Worm (Caenorhabditis elegans): ENCODE measurements around the gene Y55B1BL.2.
A peak's percentile ranks its signal among the peaks of the same experiment; 100 is the strongest.

Y55B1BL.2 gene

DNA sequence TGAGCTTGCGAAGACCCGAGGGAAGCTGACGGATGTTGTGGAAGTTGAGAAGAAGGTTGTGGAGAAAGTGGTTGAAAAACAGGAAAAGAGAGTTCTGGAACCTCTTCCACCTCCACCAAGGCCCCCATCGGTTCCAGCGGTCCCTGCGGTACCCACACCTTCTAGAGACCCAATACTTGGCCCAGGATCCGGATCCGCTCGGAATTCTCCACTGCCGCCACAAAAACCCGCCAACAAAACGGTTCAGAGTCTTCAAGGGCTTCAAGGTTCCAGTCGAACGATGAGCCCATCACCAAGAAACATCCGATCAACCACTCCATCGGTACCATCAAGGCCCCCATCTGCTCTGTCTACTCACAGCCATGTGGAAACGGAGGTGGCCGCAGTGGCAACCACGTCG lies 34.5 kb downstream of the Y55B1BL.2 start:
- TF ChIP-seq set-16 (GFP tag; IDR thresholded peaks at IDR 0.05), result peak; percentile 71
- no peak for TF ChIP-seq ces-1 (GFP tag; optimal IDR thresholded peaks at IDR 0.05)

ce11 chrIII:439926-440325 lies 37.4 kb downstream of the Y55B1BL.2 start, which contains the start of gene affl-1:
TSS of gene affl-1 (plus strand) at chrIII:440226.
- TF ChIP-seq daf-19 (GFP tag; conservative IDR thresholded peaks at IDR 0.05) (no peak), unc-130 (GFP tag; optimal IDR thresholded peaks at IDR 0.05) (no peak)

DNA sequence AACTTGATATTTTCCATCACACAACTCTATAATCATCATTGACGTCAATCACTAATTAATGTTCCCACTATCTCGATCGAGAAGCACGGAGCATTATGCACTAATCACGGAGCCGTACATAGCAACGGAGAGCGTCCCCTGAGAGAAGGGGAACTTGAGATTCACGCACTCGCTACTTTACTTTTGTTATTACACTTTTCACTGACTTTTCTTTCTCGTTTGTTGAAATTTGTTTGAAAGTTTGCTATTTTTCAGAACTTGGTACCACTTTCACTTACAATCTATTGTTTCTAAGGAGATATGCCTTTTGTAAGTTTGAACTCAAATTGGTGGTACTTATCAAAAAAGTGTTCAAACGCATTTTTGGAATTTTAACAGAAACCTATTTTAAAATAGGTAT lies 41.5 kb downstream of the Y55B1BL.2 start, which contains the start of gene Y55B1BR.8:
TSS of gene Y55B1BR.8 (plus strand) at position 301 of the 400 bp plus-strand sequence.
- TF ChIP-seq ceh-32 (tag; optimal IDR thresholded peaks at IDR 0.05; ENCODE audit: poor library complexity) (no peak), mdt-29 (GFP tag; IDR thresholded peaks at IDR 0.05) (no peak), zag-1 (tag; optimal IDR thresholded peaks at IDR 0.05) (no peak), R02D3.7 (tag; optimal IDR thresholded peaks at IDR 0.05) (no peak), nhr-102 (tag; optimal IDR thresholded peaks at IDR 0.05) (no peak), ztf-11 (tag; optimal IDR thresholded peaks at IDR 0.05) (no peak), nhr-28 (tag; optimal IDR thresholded peaks at IDR 0.05) (no peak), duxl-1 (tag; optimal IDR thresholded peaks at IDR 0.05; ENCODE audit: poor library complexity) (no peak), nhr-42 (GFP tag; IDR thresholded peaks at IDR 0.05) (no peak)

ce11 chrIII:445515-445914 lies 43.0 kb downstream of the Y55B1BL.2 start:
- TF ChIP-seq hmg-1.1 (GFP tag; IDR thresholded peaks at IDR 0.05) (0 out of 2 replicates have a peak, but pooled peaks have one; percentile 12), mxl-3 (GFP tag; optimal IDR thresholded peaks at IDR 0.05) (peak; percentile 4)

- TF ChIP-seq Y5F2A.4 (GFP tag; optimal IDR thresholded peaks at IDR 0.05) (no peak), mdl-1 (tag; optimal IDR thresholded peaks at IDR 0.05) (no peak), hif-1 (tag; optimal IDR thresholded peaks at IDR 0.05) (no peak), lin-13 (GFP tag; optimal IDR thresholded peaks at IDR 0.05) (no peak), vab-7 (GFP tag; IDR thresholded peaks at IDR 0.05) (no peak), F26F4.8 (GFP tag; conservative IDR thresholded peaks at IDR 0.05) (no peak), php-3 (GFP tag; IDR thresholded peaks at IDR 0.05) (no peak), spr-1 (tag; optimal IDR thresholded peaks at IDR 0.05) (no peak), F44E2.7 (GFP tag; IDR thresholded peaks at IDR 0.05) (no peak), lin-1 (GFP tag; IDR thresholded peaks at IDR 0.05) (no peak), nhr-25 (tag; optimal IDR thresholded peaks at IDR 0.05; ENCODE audit: borderline replicate concordance, insufficient read depth) (no peak), ceh-20 (GFP tag; IDR thresholded peaks at IDR 0.05) (no peak), nhr-10 (tag; optimal IDR thresholded peaks at IDR 0.05) (no peak), jun-1 (tag; optimal IDR thresholded peaks at IDR 0.05) (no peak), tag-97 (GFP tag; IDR thresholded peaks at IDR 0.05) (no peak), pha-4 (GFP tag; IDR thresholded peaks at IDR 0.05) (no peak), pha-4 (tag; optimal IDR thresholded peaks at IDR 0.05) (no peak), T20F7.1 (GFP tag; optimal IDR thresholded peaks at IDR 0.05) (no peak), madf-5 (GFP tag; IDR thresholded peaks at IDR 0.05) (no peak)
These were observed 44.3 kb downstream of the Y55B1BL.2 start for ce11 chrIII:446860-447259.

Data from whole organism, L4 larva.